Fruit fly (Drosophila melanogaster): ENCODE data around the gene gukh.

The gukh gene

DNA sequence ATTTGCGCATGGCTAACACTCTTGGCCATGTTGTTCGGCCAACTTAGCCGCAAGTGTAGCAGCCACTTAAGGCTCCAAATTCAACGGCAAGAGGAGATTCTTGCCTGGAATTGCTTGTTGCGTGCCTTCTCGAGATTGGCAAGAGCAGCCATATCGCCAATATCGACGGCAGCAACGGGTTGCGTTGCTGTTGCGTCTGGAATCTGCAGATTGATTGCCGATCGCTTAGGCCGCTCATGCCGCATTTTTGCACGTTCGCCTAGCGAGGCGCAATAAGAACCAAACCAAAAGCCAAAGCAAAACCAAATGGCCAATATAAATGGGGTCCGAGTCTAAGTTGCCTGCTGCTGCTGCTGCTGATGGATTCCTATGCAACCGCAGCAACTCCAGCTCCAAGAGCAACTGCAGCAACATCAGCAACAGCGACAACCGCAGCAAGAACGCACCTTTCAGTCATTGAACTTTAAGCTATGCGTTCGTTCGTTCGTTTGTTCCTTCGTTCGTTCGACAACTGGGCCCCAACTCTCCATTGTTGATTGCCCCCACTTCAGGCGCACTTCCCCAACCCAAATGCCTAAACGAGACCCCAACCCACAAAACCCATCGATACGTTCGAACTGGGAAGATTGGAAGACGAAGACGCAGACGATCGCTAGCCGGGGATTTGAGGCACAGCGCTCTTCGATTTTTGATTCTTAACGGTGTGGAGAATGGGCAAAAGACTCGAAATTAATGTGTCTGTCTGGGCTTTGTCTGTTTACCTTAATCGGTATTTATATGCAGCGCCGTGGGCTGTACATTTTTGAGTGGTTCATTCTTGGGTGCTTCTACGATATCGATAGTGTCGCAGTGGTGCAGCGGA, 5.4 kb downstream of the gukh start:
- TF ChIP-seq Myc (optimal IDR thresholded peaks at IDR 0.05): no peak
- TF ChIP-seq Sin3A (optimal IDR thresholded peaks at IDR 0.05): no peak
- no peak for TF ChIP-seq psq (optimal IDR thresholded peaks at IDR 0.05)
- no peak for TF ChIP-seq insv (optimal IDR thresholded peaks at IDR 0.05)
- no peak for TF ChIP-seq h (optimal IDR thresholded peaks at IDR 0.05)
- no peak for TF ChIP-seq ttk (optimal IDR thresholded peaks at IDR 0.05)

DNA sequence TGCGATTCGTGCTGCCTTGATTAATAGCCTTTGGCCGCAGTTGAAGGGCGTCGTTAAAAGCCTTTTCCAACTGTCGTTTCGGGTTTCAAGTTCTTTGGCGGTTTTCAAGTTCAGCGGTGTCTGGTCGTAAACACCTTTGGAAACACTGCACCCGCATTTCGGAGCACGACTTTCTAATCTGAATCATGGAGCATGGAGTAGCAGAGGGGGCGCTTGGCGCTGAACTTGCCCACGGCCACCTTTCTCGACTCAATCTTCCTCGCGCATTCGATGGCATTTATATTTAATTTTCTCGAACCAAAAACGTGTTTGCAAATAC, 6.0 kb downstream of the gukh start:
- TF ChIP-seq h (optimal IDR thresholded peaks at IDR 0.05): no peak
- TF ChIP-seq ttk (optimal IDR thresholded peaks at IDR 0.05): no peak
- no peak for TF ChIP-seq insv (optimal IDR thresholded peaks at IDR 0.05)
- TF ChIP-seq Sin3A (optimal IDR thresholded peaks at IDR 0.05): no peak
- TF ChIP-seq psq (optimal IDR thresholded peaks at IDR 0.05): no peak
- TF ChIP-seq Myc (optimal IDR thresholded peaks at IDR 0.05): no peak

DNA sequence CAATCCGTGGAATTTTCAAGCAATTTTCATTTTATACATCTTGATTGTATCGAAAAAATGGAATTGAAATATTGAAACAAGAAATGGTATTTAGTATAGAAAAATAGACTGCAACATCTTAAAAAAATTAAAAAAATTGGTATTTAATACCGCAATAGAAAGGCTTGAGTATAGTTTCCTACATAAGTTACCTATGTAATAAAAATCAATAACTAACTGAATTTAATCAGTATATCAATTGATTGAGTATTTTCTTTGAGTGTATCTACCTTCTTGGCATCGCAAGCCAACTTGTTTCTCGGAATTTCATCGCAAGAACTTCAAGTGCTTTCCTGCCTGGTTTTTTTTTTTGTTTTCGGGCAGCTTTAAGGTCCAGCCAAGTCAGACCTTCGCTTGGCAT, 6.7 kb downstream of the gukh start:
- no peak for TF ChIP-seq Myc (optimal IDR thresholded peaks at IDR 0.05)
- TF ChIP-seq ttk (optimal IDR thresholded peaks at IDR 0.05): no peak
- TF ChIP-seq Sin3A (optimal IDR thresholded peaks at IDR 0.05): no peak
- TF ChIP-seq psq (optimal IDR thresholded peaks at IDR 0.05): no peak
- no peak for TF ChIP-seq h (optimal IDR thresholded peaks at IDR 0.05)
- TF ChIP-seq insv (optimal IDR thresholded peaks at IDR 0.05): no peak

DNA sequence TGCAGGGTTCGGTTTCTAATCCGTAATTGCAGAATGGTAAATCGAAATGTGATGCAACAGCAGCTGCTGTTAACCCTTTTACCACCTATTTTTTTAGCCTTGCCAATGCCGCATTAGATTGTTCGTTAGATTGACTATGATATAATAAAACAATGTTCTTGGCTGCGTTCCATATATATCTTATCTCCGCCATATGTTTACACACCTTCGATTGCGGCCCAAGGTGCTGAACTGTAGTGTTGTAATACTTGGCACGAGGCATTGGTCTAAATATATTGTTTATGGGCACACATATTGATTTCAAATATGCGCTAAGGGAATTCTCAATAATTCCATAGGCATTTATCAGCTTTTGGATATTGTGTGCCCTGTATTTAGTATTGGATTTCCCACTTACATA, 7.9 kb downstream of the gukh start:
- TF ChIP-seq h (optimal IDR thresholded peaks at IDR 0.05) (no peak), ttk (optimal IDR thresholded peaks at IDR 0.05) (no peak), insv (optimal IDR thresholded peaks at IDR 0.05) (no peak), Myc (optimal IDR thresholded peaks at IDR 0.05) (no peak), Sin3A (optimal IDR thresholded peaks at IDR 0.05) (no peak), psq (optimal IDR thresholded peaks at IDR 0.05) (no peak)

- TF ChIP-seq h (optimal IDR thresholded peaks at IDR 0.05) (no peak), Sin3A (optimal IDR thresholded peaks at IDR 0.05) (no peak), ttk (optimal IDR thresholded peaks at IDR 0.05) (no peak), psq (optimal IDR thresholded peaks at IDR 0.05) (no peak), insv (optimal IDR thresholded peaks at IDR 0.05) (no peak)
Measured at dm6 chr3R:18993159-18993558, 9.3 kb downstream of the gukh start.

DNA sequence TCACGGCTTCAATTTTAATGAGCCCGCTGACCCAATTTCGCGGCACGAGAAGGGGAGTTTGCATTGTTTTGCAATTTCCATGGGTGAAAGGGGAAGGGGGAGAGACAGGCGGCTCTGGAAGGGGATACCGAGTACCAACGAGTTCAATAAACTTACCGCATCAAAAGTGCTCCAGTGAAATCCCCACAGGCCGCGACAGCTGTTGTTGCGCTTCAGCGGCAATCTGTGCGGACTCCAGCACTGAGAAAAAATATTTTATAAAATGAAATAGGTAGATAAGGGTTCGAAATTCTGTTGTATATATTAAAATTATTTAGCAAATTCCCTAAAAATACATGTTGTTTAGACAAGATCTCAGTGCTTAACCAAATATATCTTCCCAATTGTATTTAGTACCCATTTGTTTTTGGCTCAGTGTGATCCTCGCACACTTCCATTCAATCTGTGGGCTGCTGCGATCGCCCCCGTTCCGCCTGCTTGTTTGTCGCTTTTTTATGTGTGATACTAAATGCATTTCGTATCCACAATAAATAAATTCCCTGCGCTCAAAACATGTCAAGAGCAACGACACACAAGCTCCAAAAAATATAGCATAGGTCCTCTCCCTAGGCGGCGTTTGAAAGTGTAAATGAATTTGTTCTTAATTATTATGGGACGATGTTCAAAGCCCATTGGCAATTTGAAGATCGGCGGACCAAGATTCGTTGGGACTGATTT, 11.9 kb downstream of the gukh start:
- TF ChIP-seq insv (optimal IDR thresholded peaks at IDR 0.05) (no peak), ttk (optimal IDR thresholded peaks at IDR 0.05) (no peak), psq (optimal IDR thresholded peaks at IDR 0.05) (no peak), Sin3A (optimal IDR thresholded peaks at IDR 0.05) (no peak), Myc (optimal IDR thresholded peaks at IDR 0.05) (no peak), h (optimal IDR thresholded peaks at IDR 0.05) (no peak)

dm6 chr3R:18997388-18998287, 13.8 kb downstream of the gukh start:
- TF ChIP-seq h (optimal IDR thresholded peaks at IDR 0.05): no peak
- TF ChIP-seq psq (optimal IDR thresholded peaks at IDR 0.05): no peak
- TF ChIP-seq Myc (optimal IDR thresholded peaks at IDR 0.05): no peak
- no peak for TF ChIP-seq insv (optimal IDR thresholded peaks at IDR 0.05)
- no peak for TF ChIP-seq Sin3A (optimal IDR thresholded peaks at IDR 0.05)

DNA sequence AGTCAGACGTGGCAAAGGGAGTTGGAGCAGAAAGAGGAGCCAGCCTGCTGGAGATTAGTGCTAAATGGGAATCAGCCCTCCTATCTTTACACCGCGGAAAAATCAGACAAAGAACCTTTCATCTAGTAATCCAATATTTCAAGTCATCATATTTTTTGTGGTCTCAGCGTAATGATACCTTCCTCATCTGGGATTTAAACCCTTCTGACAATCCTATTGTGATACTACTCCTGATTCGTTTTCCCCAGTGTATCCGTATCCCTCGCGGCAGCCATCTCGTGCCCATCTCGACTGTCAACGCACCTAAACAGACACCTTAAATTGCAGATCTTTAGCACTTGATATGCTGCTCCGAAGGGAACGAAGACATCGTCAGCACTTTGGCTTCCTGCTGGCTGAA, 14.5 kb downstream of the gukh start:
- TF ChIP-seq h (optimal IDR thresholded peaks at IDR 0.05): no peak
- TF ChIP-seq Myc (optimal IDR thresholded peaks at IDR 0.05): no peak

dm6 chr3R:18999906-19000451, 16.2 kb downstream of the gukh start:
- TF ChIP-seq insv (optimal IDR thresholded peaks at IDR 0.05): no peak
- no peak for TF ChIP-seq psq (optimal IDR thresholded peaks at IDR 0.05)
- no peak for TF ChIP-seq ttk (optimal IDR thresholded peaks at IDR 0.05)

DNA sequence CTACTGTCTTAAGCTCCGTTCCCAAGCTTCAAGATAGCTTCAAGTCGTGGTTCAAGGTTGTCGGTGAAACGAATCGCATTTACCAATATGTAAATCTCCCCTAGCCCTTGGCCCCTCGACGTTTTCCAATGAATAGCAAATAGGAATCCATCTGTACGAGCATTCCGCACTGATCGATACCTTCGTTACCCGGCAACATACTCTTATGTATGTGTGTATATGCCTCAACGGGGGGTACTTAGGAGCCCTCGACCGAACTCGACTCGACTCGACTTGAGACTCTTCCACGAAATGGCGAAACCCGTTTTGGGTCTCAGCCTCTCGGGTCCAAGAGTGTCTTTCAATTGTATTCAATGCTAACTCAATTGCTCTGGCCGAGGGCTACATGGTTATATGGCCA, 17.9 kb downstream of the gukh start:
- TF ChIP-seq insv (optimal IDR thresholded peaks at IDR 0.05) (no peak), Myc (optimal IDR thresholded peaks at IDR 0.05) (no peak), psq (optimal IDR thresholded peaks at IDR 0.05) (no peak), ttk (optimal IDR thresholded peaks at IDR 0.05) (no peak)

DNA sequence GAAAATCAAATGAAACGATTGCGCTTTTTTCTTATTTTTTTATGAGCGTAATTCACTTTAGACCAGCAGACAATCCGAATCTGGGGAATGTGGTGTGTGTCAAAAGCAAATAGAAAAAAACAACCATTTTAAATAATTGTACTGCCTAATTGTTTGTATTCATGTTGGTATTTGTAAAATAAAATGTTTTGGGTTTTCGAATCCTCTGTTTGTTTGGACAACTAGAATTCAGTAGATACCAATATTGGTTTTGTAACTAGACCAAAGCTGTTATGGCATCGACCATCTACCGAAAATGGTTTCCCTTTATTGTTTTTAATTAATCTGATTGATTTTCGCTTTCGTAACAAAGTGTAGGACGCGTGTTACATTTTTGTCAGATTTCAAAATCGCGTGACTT, 27.1 kb downstream of the gukh start:
- no peak for TF ChIP-seq h (optimal IDR thresholded peaks at IDR 0.05)
- TF ChIP-seq ttk (optimal IDR thresholded peaks at IDR 0.05): no peak

DNA sequence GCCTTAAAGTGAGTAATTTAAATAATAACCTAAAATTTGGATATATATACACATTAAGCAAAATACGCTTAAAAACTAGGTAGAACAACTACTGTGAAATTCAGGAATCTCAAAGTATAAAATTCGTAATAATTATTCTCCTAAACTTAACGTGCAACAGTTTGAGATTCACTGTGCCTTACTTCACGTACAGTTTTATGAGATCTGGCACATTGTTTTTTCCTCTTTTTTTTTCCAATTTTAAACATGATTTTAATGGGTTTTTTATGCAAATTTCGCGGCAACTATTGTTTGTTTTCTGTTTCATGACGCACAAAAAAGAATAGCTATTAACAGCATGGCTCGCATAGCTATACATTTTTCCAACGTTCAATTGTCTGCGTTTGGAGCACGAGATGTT, 28.1 kb downstream of the gukh start:
- TF ChIP-seq ttk (optimal IDR thresholded peaks at IDR 0.05) (no peak), psq (optimal IDR thresholded peaks at IDR 0.05) (no peak), Myc (optimal IDR thresholded peaks at IDR 0.05) (no peak), insv (optimal IDR thresholded peaks at IDR 0.05) (no peak), Sin3A (optimal IDR thresholded peaks at IDR 0.05) (no peak), h (optimal IDR thresholded peaks at IDR 0.05) (no peak)

All from Kc167 (cell line).